Fruit fly (Drosophila melanogaster) whole organism, embryonic: ENCODE results near the gene Lcp65Ac.

Experiments used
- Bteb2 ChIP-seq: fragments of 200-800 bp; sonication (Bioruptor generic); optimal IDR thresholded peaks from 2 replicates; lab custom pipeline; 2016; ENCODE audit warnings: missing biosample characterization, missing genetic modification characterization
- CG10267 ChIP-seq: fragments of 200-800 bp; sonication (Bioruptor generic); optimal IDR thresholded peaks from 2 replicates; lab custom pipeline; 2018; ENCODE audit warnings: missing biosample characterization, mild to moderate bottlenecking, missing genetic modification characterization, moderate library complexity
- CG10274 ChIP-seq: fragments of 200-800 bp; sonication (Bioruptor generic); optimal IDR thresholded peaks from 3 replicates; lab custom pipeline; 2017; ENCODE audit warnings: missing biosample characterization, mild to moderate bottlenecking, missing genetic modification characterization
- CG11398 ChIP-seq: fragments of 200-800 bp; sonication (Bioruptor generic); optimal IDR thresholded peaks from 2 replicates; lab custom pipeline; 2016; ENCODE audit warnings: missing biosample characterization, missing genetic modification characterization
- CG11696 ChIP-seq: fragments of 200-800 bp; sonication (Bioruptor generic); IDR thresholded peaks from 2 replicates; pipeline ENCODE4 v1.3.6; 2022; ENCODE audit warnings: missing biosample characterization, missing genetic modification characterization
- CG12104 ChIP-seq: fragments of 200-800 bp; sonication (Bioruptor generic); optimal IDR thresholded peaks from 3 replicates; lab custom pipeline; 2016; ENCODE audit warnings: missing biosample characterization, missing genetic modification characterization
- CG12299 ChIP-seq: fragments of 200-800 bp; sonication (Bioruptor generic); optimal IDR thresholded peaks from 2 replicates; lab custom pipeline; 2018; ENCODE audit warnings: missing biosample characterization, mild to moderate bottlenecking, missing genetic modification characterization
- CG13624 ChIP-seq: fragments of 200-800 bp; sonication (Bioruptor generic); optimal IDR thresholded peaks from 2 replicates; lab custom pipeline; 2016; ENCODE audit warnings: missing biosample characterization, missing genetic modification characterization
- CG14441 ChIP-seq: fragments of 200-800 bp; sonication (Bioruptor generic); IDR thresholded peaks from 2 replicates; pipeline ENCODE4 v1.3.6; 2022; ENCODE audit warnings: missing biosample characterization, missing genetic modification characterization
- CG15011 ChIP-seq: fragments of 200-800 bp; sonication (Bioruptor generic); optimal IDR thresholded peaks from 3 replicates; lab custom pipeline; 2018; ENCODE audit warnings: missing biosample characterization, mild to moderate bottlenecking, missing genetic modification characterization
- CG1529 ChIP-seq: fragments of 200-800 bp; sonication (Bioruptor generic); optimal IDR thresholded peaks from 3 replicates; lab custom pipeline; 2018; ENCODE audit warnings: missing biosample characterization, missing genetic modification characterization
- CG15601 ChIP-seq: fragments of 200-800 bp; sonication (Bioruptor generic); optimal IDR thresholded peaks from 3 replicates; lab custom pipeline; 2019; ENCODE audit warnings: missing biosample characterization, mild to moderate bottlenecking, missing genetic modification characterization, moderate library complexity
- CG1603 ChIP-seq: fragments of 200-800 bp; sonication (Bioruptor generic); optimal IDR thresholded peaks from 2 replicates; lab custom pipeline; 2019; ENCODE audit warnings: missing biosample characterization, mild to moderate bottlenecking, missing genetic modification characterization, moderate library complexity
- CG18011 ChIP-seq: fragments of 200-800 bp; sonication (Bioruptor generic); optimal IDR thresholded peaks from 2 replicates; lab custom pipeline; 2017; ENCODE audit warnings: missing biosample characterization, missing genetic modification characterization, mild to moderate bottlenecking, moderate library complexity, missing genotype
- CG2120 ChIP-seq: fragments of 200-800 bp; sonication (Bioruptor generic); optimal IDR thresholded peaks from 3 replicates; lab custom pipeline; 2016; ENCODE audit warnings: missing biosample characterization, missing genetic modification characterization
- CG31365 ChIP-seq: fragments of 200-800 bp; sonication (Bioruptor generic); optimal IDR thresholded peaks from 2 replicates; lab custom pipeline; 2018; ENCODE audit warnings: missing biosample characterization, mild to moderate bottlenecking, missing genetic modification characterization
- CG42726 ChIP-seq: fragments of 200-800 bp; sonication (Bioruptor generic); IDR thresholded peaks from 2 replicates; pipeline ENCODE4 v1.3.6; 2022; ENCODE audit warnings: missing biosample characterization, missing genetic modification characterization; ENCODE audit not compliant: partially characterized antibody
- CG8290 ChIP-seq, 3 experiments: fragments of 200-800 bp; sonication (Bioruptor generic); optimal IDR thresholded peaks; 2 replicates each; lab custom pipeline; 2016 to 2019; ENCODE audit warnings: missing biosample characterization in 3 of 3, missing genetic modification characterization in 3 of 3, mild to moderate bottlenecking in 2 of 3, moderate library complexity in 1 of 3
- CTCF ChIP-seq: fragments of 200-800 bp; sonication (Bioruptor generic); optimal IDR thresholded peaks from 2 replicates; lab custom pipeline; 2017; ENCODE audit warnings: missing biosample characterization, mild to moderate bottlenecking, missing genetic modification characterization, moderate library complexity
- Dek ChIP-seq: fragments of 200-800 bp; sonication (Bioruptor generic); optimal IDR thresholded peaks from 3 replicates; lab custom pipeline; 2019; ENCODE audit warnings: missing biosample characterization, mild to moderate bottlenecking, missing genetic modification characterization, moderate library complexity
- E2f2 ChIP-seq: fragments of 200-800 bp; sonication (Bioruptor generic); IDR thresholded peaks from 2 replicates; pipeline ENCODE4 v1.3.6; 2022; ENCODE audit warnings: missing biosample characterization, missing genetic modification characterization
- Eip74EF ChIP-seq, 2 experiments: fragments of 200-800 bp in 1 of 2; fragments of >200 bp in 1 of 2; sonication (Bioruptor generic) in 1 of 2; optimal IDR thresholded peaks; 2 replicates each; lab custom pipeline; 2017 to 2019; ENCODE audit warnings: missing biosample characterization in 2 of 2, missing genetic modification characterization in 2 of 2, mild to moderate bottlenecking in 1 of 2, moderate library complexity in 1 of 2
- HmgZ ChIP-seq: fragments of 200-800 bp; sonication (Bioruptor generic); optimal IDR thresholded peaks from 2 replicates; lab custom pipeline; 2018; ENCODE audit warnings: missing biosample characterization, mild to moderate bottlenecking, missing genetic modification characterization
- Hr39 ChIP-seq: fragments of >200 bp; optimal IDR thresholded peaks from 2 replicates; lab custom pipeline; 2017
- Hr78 ChIP-seq, 2 experiments: fragments of 200-800 bp in 1 of 2; fragments of >200 bp in 1 of 2; sonication (Bioruptor generic) in 1 of 2; optimal IDR thresholded peaks; 2 replicates each; lab custom pipeline; 2017 to 2019; ENCODE audit warnings: missing biosample characterization in 2 of 2, missing genetic modification characterization in 2 of 2, mild to moderate bottlenecking in 1 of 2, moderate library complexity in 1 of 2
- Myb ChIP-seq: fragments of 200-800 bp; sonication (Bioruptor generic); optimal IDR thresholded peaks from 2 replicates; lab custom pipeline; 2016; ENCODE audit warnings: missing biosample characterization, missing genetic modification characterization
- NC2α ChIP-seq: fragments of 200-800 bp; sonication (Bioruptor generic); optimal IDR thresholded peaks from 2 replicates; lab custom pipeline; 2016; ENCODE audit warnings: missing biosample characterization, missing genetic modification characterization
- Nf-YA ChIP-seq: fragments of 200-800 bp; sonication (Bioruptor generic); IDR thresholded peaks from 2 replicates; pipeline ENCODE4 v1.3.6; 2022; ENCODE audit warnings: missing biosample characterization, missing genetic modification characterization
- Nf-YC ChIP-seq: fragments of 200-800 bp; optimal IDR thresholded peaks from 3 replicates; lab custom pipeline; 2019; ENCODE audit warnings: missing biosample characterization, mild to moderate bottlenecking, missing genetic modification characterization, moderate library complexity
- Opbp ChIP-seq: fragments of 200-800 bp; sonication (Bioruptor generic); IDR thresholded peaks from 3 replicates; pipeline ENCODE4 v1.3.6; 2022; ENCODE audit warnings: missing biosample characterization, missing genetic modification characterization; ENCODE audit not compliant: partially characterized antibody
- Side ChIP-seq: fragments of 200-800 bp; sonication (Bioruptor generic); optimal IDR thresholded peaks from 2 replicates; lab custom pipeline; 2016; ENCODE audit warnings: missing biosample characterization, missing genetic modification characterization
- ac ChIP-seq: fragments of 200-800 bp; sonication (Bioruptor generic); optimal IDR thresholded peaks from 3 replicates; lab custom pipeline; 2017; ENCODE audit warnings: missing biosample characterization, mild to moderate bottlenecking, missing genetic modification characterization
- amos ChIP-seq: fragments of 200-800 bp; sonication (Bioruptor generic); IDR thresholded peaks from 2 replicates; pipeline ENCODE4 v1.3.6; 2022; ENCODE audit warnings: missing biosample characterization, missing genetic modification characterization; ENCODE audit not compliant: partially characterized antibody
- dmrt11E ChIP-seq: fragments of 200-800 bp; sonication (Bioruptor generic); optimal IDR thresholded peaks from 3 replicates; lab custom pipeline; 2018; ENCODE audit warnings: missing biosample characterization, mild to moderate bottlenecking, missing genetic modification characterization, moderate library complexity
- ken ChIP-seq: fragments of 200-800 bp; sonication (Bioruptor generic); IDR thresholded peaks from 3 replicates; pipeline ENCODE4 v1.3.6; 2022; ENCODE audit warnings: missing biosample characterization, missing genetic modification characterization
- kni ChIP-seq: fragments of 200-800 bp; sonication (Bioruptor generic); optimal IDR thresholded peaks from 3 replicates; lab custom pipeline; 2017; ENCODE audit warnings: mild to moderate bottlenecking, missing biosample characterization, missing genetic modification reagents, missing genetic modification characterization
- knrl ChIP-seq: fragments of 200-800 bp; sonication (Bioruptor generic); IDR thresholded peaks from 3 replicates; pipeline ENCODE4 v1.3.6; 2022; ENCODE audit warnings: missing biosample characterization, missing genetic modification characterization; ENCODE audit not compliant: partially characterized antibody
- odd ChIP-seq: fragments of 200-800 bp; sonication (Bioruptor generic); optimal IDR thresholded peaks from 2 replicates; lab custom pipeline; 2017; ENCODE audit warnings: missing biosample characterization, mild to moderate bottlenecking, missing genetic modification characterization
- org-1 ChIP-seq: fragments of 200-800 bp; sonication (Bioruptor generic); optimal IDR thresholded peaks from 2 replicates; lab custom pipeline; 2017; ENCODE audit warnings: missing biosample characterization, missing genetic modification characterization
- phol ChIP-seq: fragments of 200-800 bp; sonication (Bioruptor generic); optimal IDR thresholded peaks from 3 replicates; lab custom pipeline; 2018; ENCODE audit warnings: missing biosample characterization, mild to moderate bottlenecking, missing genetic modification characterization, moderate library complexity
- prd ChIP-seq, 3 experiments: fragments of >200 bp in 2 of 3; fragments of 200-800 bp in 1 of 3; sonication (Bioruptor generic) in 1 of 3; optimal IDR thresholded peaks in 2 of 3; IDR thresholded peaks in 1 of 3; 2 replicates in 2 of 3; 3 replicates in 1 of 3; pipeline versions ENCODE4 v1.3.6 to Lab custom; 2017 to 2022; ENCODE audit warnings: missing biosample characterization in 1 of 3, missing genetic modification characterization in 1 of 3
- ro ChIP-seq: fragments of 200-800 bp; sonication (Bioruptor generic); IDR thresholded peaks from 2 replicates; pipeline ENCODE4 v1.3.6; 2022; ENCODE audit warnings: missing biosample characterization, missing genetic modification characterization
- salm ChIP-seq: fragments of 200-800 bp; sonication (Bioruptor generic); optimal IDR thresholded peaks from 2 replicates; lab custom pipeline; 2018; ENCODE audit warnings: missing biosample characterization, mild to moderate bottlenecking, missing genetic modification characterization
- sens ChIP-seq: fragments of 200-800 bp; sonication (Bioruptor generic); peaks from one replicate; lab custom pipeline; 2016; ENCODE audit warnings: missing biosample characterization, missing genetic modification characterization
- so ChIP-seq: fragments of 200-800 bp; sonication (Bioruptor generic); IDR thresholded peaks from 3 replicates; pipeline ENCODE4 v1.3.6; 2022; ENCODE audit warnings: missing biosample characterization, missing genetic modification characterization
- toy ChIP-seq: fragments of 200-800 bp; sonication (Bioruptor generic); IDR thresholded peaks from 2 replicates; pipeline ENCODE4 v1.3.6; 2022; ENCODE audit warnings: missing biosample characterization, missing genetic modification characterization
- unpg ChIP-seq: fragments of 200-800 bp; sonication (Bioruptor generic); optimal IDR thresholded peaks from 3 replicates; lab custom pipeline; 2018; ENCODE audit warnings: missing biosample characterization, mild to moderate bottlenecking, missing genetic modification characterization, moderate library complexity
- wdn ChIP-seq: fragments of 200-800 bp; sonication (Bioruptor generic); IDR thresholded peaks from 2 replicates; pipeline ENCODE4 v1.3.6; 2022; ENCODE audit warnings: missing biosample characterization, missing genetic modification characterization

Lcp65Ac gene

dm6 chr3L:6192822-6193555 lies 48.4 kb downstream of the Lcp65Ac start, which contains the start of the genes Sf3b6 and Tnpo (continued):
- TF ChIP-seq CG8290 (GFP tag; optimal IDR thresholded peaks at IDR 0.05; lab: Kevin White, UChicago): peak; percentile 79
- peak in 1 of 2 experiments; percentile 66 for TF ChIP-seq CG8290 (tag; optimal IDR thresholded peaks at IDR 0.05; lab: Kevin White, UChicago)
- TF ChIP-seq Hr78 (GFP tag; optimal IDR thresholded peaks at IDR 0.05; lab: Kevin White, UChicago): no peak
- TF ChIP-seq kni (GFP tag; lab: Kevin White, UChicago): no peak
- TF ChIP-seq salm: no peak
- TF ChIP-seq amos (GFP tag; lab: Robert Waterston, UW): peak; percentile 56
- peak; percentile 80 for TF ChIP-seq CG10274 (GFP tag; lab: Kevin White, UChicago)
- no peak for TF ChIP-seq Hr39 (lab: Kevin White, UChicago)
- peak; percentile 86 for TF ChIP-seq dmrt11E (tag; lab: Kevin White, UChicago)
- TF ChIP-seq Opbp: no peak
- peak; percentile 84 for TF ChIP-seq CG12104 (GFP tag; lab: Kevin White, UChicago)
- peak; percentile 67 for TF ChIP-seq wdn (GFP tag; lab: Robert Waterston, UW)
- no peak for TF ChIP-seq CG31365 (tag; lab: Kevin White, UChicago)
- no peak for TF ChIP-seq CG12299
- TF ChIP-seq prd (optimal IDR thresholded peaks at IDR 0.05; lab: Kevin White, UChicago): no peak
- peak; percentile 94 for TF ChIP-seq prd (GFP tag; IDR thresholded peaks at IDR 0.05; lab: Robert Waterston, UW)
- TF ChIP-seq CG15011 (GFP tag; lab: Kevin White, UChicago): peak; percentile 74
- TF ChIP-seq odd: no peak
- TF ChIP-seq HmgZ (tag; lab: Kevin White, UChicago): peak; percentile 66
- peak; percentile 91 for TF ChIP-seq phol
- peak; percentile 48; the same call in 1 of the 2 replicates for TF ChIP-seq ro (GFP tag; lab: Robert Waterston, UW)
- no peak for TF ChIP-seq unpg (GFP tag; lab: Kevin White, UChicago)
- no peak for TF ChIP-seq sens
- peak; percentile 44 for TF ChIP-seq CG1529 (GFP tag; lab: Kevin White, UChicago)
- TF ChIP-seq Dek (tag; lab: Kevin White, UChicago): no peak
- TF ChIP-seq knrl (GFP tag; lab: Robert Waterston, UW): peak; percentile 76
- peak; percentile 55; the same call in 1 of the 2 replicates for TF ChIP-seq Nf-YA (GFP tag; lab: Robert Waterston, UW)
- TF ChIP-seq so (GFP tag; lab: Robert Waterston, UW): peak; percentile 73; the same call in 2 of the 3 replicates
- TF ChIP-seq CG15601 (tag; lab: Kevin White, UChicago): no peak
- TF ChIP-seq Bteb2: peak; percentile 75
- peak; percentile 43; the same call in 1 of the 2 replicates for TF ChIP-seq toy (GFP tag; lab: Robert Waterston, UW)
- TF ChIP-seq CG1603 (tag; lab: Kevin White, UChicago): no peak
- TF ChIP-seq CG11398 (GFP tag; lab: Kevin White, UChicago): no peak
- TF ChIP-seq CG14441: peak; percentile 82
- no peak for TF ChIP-seq ac (GFP tag; lab: Kevin White, UChicago)
- TF ChIP-seq ken (GFP tag; lab: Robert Waterston, UW): peak; percentile 85
- peak; percentile 51 for TF ChIP-seq CG13624 (GFP tag; lab: Kevin White, UChicago)
- no peak for TF ChIP-seq Side
- TF ChIP-seq CG2120 (GFP tag; lab: Kevin White, UChicago): peak; percentile 91
- TF ChIP-seq CG42726 (GFP tag; lab: Robert Waterston, UW): 0 out of 2 replicates have a peak, but pooled peaks have one; percentile 31
- peak; percentile 68 for TF ChIP-seq CG18011 (GFP tag; lab: Kevin White, UChicago)
- TF ChIP-seq CTCF (GFP tag; lab: Kevin White, UChicago): no peak
- peak; percentile 35 for TF ChIP-seq NC2α (GFP tag; lab: Kevin White, UChicago)
- TF ChIP-seq Eip74EF (GFP tag; optimal IDR thresholded peaks at IDR 0.05; lab: Kevin White, UChicago): no peak
- TF ChIP-seq CG10267 (tag; lab: Kevin White, UChicago): peak; percentile 80
- TF ChIP-seq org-1 (GFP tag; lab: Kevin White, UChicago): peak; percentile 56
- TF ChIP-seq CG11696 (GFP tag; lab: Robert Waterston, UW): peak; percentile 31; the same call in 1 of the 2 replicates
- peak; percentile 60 for TF ChIP-seq Myb (GFP tag; lab: Kevin White, UChicago)
- no peak for TF ChIP-seq Nf-YC
- peak; percentile 65 for TF ChIP-seq E2f2 (GFP tag; lab: Robert Waterston, UW)
